Worm (Caenorhabditis elegans): ENCODE measurements around the gene pqe-1.

The pqe-1 gene

DNA sequence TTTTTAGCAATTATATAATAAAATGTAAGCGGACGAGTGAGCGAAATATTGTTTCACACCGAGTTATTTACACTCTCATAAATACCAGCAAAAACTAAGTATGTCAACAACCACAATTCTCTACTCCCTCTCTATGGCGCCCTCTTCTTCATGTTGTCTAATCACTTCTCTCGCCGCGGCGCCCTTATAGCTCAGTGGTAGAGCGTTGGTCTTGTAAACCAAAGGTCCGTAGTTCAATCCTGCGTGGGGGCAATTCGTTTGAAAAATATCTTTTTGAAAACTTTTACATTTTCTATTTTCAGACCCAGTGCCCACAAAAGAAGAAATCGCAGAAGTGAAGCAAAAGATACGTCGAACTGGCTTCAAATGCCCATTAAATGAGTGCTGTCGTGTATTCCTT, 5.3 kb upstream of the pqe-1 start (continued):
- TF ChIP-seq lsy-2 (tag; optimal IDR thresholded peaks at IDR 0.05) (peak in 1 of 2 experiments; percentile 72), hlh-30 (tag; optimal IDR thresholded peaks at IDR 0.05; ENCODE audit: insufficient read depth) (peak; percentile 49), zfp-2 (tag; optimal IDR thresholded peaks at IDR 0.05) (no peak), lin-1 (GFP tag; IDR thresholded peaks at IDR 0.05) (peak; percentile 84), zag-1 (tag; optimal IDR thresholded peaks at IDR 0.05) (no peak), mdl-1 (tag; optimal IDR thresholded peaks at IDR 0.05) (no peak)

- peak; percentile 47 for TF ChIP-seq aha-1 (tag)
- peak; percentile 91 for TF ChIP-seq dpl-1 (GFP tag; optimal IDR thresholded peaks at IDR 0.05)
- no peak for TF ChIP-seq nhr-77 (tag; optimal IDR thresholded peaks at IDR 0.05)
- TF ChIP-seq unc-130 (GFP tag; optimal IDR thresholded peaks at IDR 0.05), result peak; percentile 89
- peak; percentile 41 for TF ChIP-seq mep-1 (tag; optimal IDR thresholded peaks at IDR 0.05)
- TF ChIP-seq T20F7.1 (GFP tag; optimal IDR thresholded peaks at IDR 0.05), result no peak
- TF ChIP-seq ZK337.2 (GFP tag; IDR thresholded peaks at IDR 0.05), result peak; percentile 62; the same call in 1 of the 2 replicates
- peak; percentile 10 for TF ChIP-seq rbr-2 (tag; optimal IDR thresholded peaks at IDR 0.05)
- peak; percentile 65 for TF ChIP-seq ama-1 (optimal IDR thresholded peaks at IDR 0.05)
- TF ChIP-seq dmd-9 (GFP tag; IDR thresholded peaks at IDR 0.05), result 0 out of 2 replicates have a peak, but pooled peaks have one; percentile 53
- no peak for TF ChIP-seq lim-7 (GFP tag; IDR thresholded peaks at IDR 0.05)
- 0 out of 2 replicates have a peak, but pooled peaks have one; percentile 12 for TF ChIP-seq mdt-29 (GFP tag; IDR thresholded peaks at IDR 0.05)
- no peak for TF ChIP-seq ceh-20 (GFP tag; IDR thresholded peaks at IDR 0.05)
- no peak for TF ChIP-seq egl-43 (GFP tag; IDR thresholded peaks at IDR 0.05)
- peak; percentile 34 for TF ChIP-seq mxl-3 (GFP tag; optimal IDR thresholded peaks at IDR 0.05)
- 0 out of 2 replicates have a peak, but pooled peaks have one; percentile 32 for TF ChIP-seq hmg-1.1 (GFP tag; IDR thresholded peaks at IDR 0.05)
- no peak for TF ChIP-seq daf-16 (GFP tag; optimal IDR thresholded peaks at IDR 0.05)
- TF ChIP-seq daf-16 (tag; optimal IDR thresholded peaks at IDR 0.05), result peak; percentile 30
- peak; percentile 53; the same call in 1 of the 2 replicates for TF ChIP-seq madf-9 (GFP tag; conservative IDR thresholded peaks at IDR 0.05)
- TF ChIP-seq dve-1 (tag; optimal IDR thresholded peaks at IDR 0.05; ENCODE audit: insufficient read depth), result peak; percentile 42
- peak; percentile 65 for TF ChIP-seq lin-38 (GFP tag; IDR thresholded peaks at IDR 0.05)
- TF ChIP-seq nhr-6 (tag; optimal IDR thresholded peaks at IDR 0.05), result peak; percentile 37
- TF ChIP-seq mes-2 (tag; optimal IDR thresholded peaks at IDR 0.05; ENCODE audit: poor library complexity, severe bottlenecking), result peak; percentile 98
- peak; percentile 20 for TF ChIP-seq ceh-28 (tag; optimal IDR thresholded peaks at IDR 0.05)
- TF ChIP-seq hif-1 (tag; optimal IDR thresholded peaks at IDR 0.05), result peak in 1 of 2 experiments; percentile 87
- TF ChIP-seq ctbp-1 (GFP tag; IDR thresholded peaks at IDR 0.05), result no peak
- TF ChIP-seq fkh-10 (GFP tag; optimal IDR thresholded peaks at IDR 0.05), result peak; percentile 22
- TF ChIP-seq hlh-30 (tag; optimal IDR thresholded peaks at IDR 0.05; ENCODE audit: insufficient read depth), result peak; percentile 52
- TF ChIP-seq lsy-2 (tag; optimal IDR thresholded peaks at IDR 0.05), result peak in 1 of 2 experiments; percentile 74
- TF ChIP-seq hlh-11 (tag; optimal IDR thresholded peaks at IDR 0.05), result peak; percentile 16
- no peak for TF ChIP-seq zfp-3 (GFP tag; conservative IDR thresholded peaks at IDR 0.05)
- TF ChIP-seq T26A8.4 (GFP tag; IDR thresholded peaks at IDR 0.05), result peak; percentile 23; the same call in 1 of the 2 replicates
Measured at ce11 chrIII:5308278-5308677, 2.8 kb upstream of the pqe-1 start, which contains the start of gene mog-3. TSS of gene mog-3 (plus strand) at chrIII:5308596.

DNA sequence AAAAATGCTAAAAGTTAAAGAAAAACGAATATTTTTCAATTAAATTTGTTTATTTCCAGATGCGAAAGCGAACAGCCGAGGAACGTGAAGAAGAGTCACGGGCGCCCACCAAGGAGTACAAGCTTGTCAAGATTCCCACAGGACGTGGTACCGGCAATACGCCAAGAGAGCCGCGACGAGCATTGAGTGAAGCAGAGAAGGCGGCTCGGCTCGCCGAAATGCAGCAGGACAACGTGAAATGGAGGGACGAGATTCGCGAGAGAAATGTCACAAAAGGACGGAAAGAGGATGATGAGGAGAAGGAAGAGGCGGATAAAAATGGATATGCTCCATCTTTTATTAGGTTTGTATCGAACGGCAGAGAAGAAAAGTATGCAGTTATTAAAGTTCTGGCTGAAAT, 637 bp upstream of the pqe-1 start:
- TF ChIP-seq egl-27 (tag; optimal IDR thresholded peaks at IDR 0.05) (no peak), nhr-41 (GFP tag; IDR thresholded peaks at IDR 0.05) (no peak), set-16 (GFP tag; IDR thresholded peaks at IDR 0.05) (peak; percentile 57), pha-4 (GFP tag; IDR thresholded peaks at IDR 0.05) (0 out of 2 replicates have a peak, but pooled peaks have one; percentile 17), pha-4 (tag; optimal IDR thresholded peaks at IDR 0.05) (no peak)

Data from whole organism, L4 larva.